Worm (Caenorhabditis elegans): Measurements from ENCODE around the gene F58F9.3.

ce11 chrIV:6219429-6219828 is 13.6 kb upstream of the F58F9.3 start, which contains the start of gene C49A9.4:
- peak; percentile 6 for TF ChIP-seq hlh-11 (tag; optimal IDR thresholded peaks at IDR 0.05)
- no peak for TF ChIP-seq snpc-1.2 (GFP tag; IDR thresholded peaks at IDR 0.05)
- TF ChIP-seq nhr-28 (tag; optimal IDR thresholded peaks at IDR 0.05) = no peak
- no peak for TF ChIP-seq ZK546.5 (tag; optimal IDR thresholded peaks at IDR 0.05)
- no peak for TF ChIP-seq nhr-77 (tag; optimal IDR thresholded peaks at IDR 0.05)
- TF ChIP-seq php-3 (GFP tag; IDR thresholded peaks at IDR 0.05) = no peak

Measured in whole organism, L4 larva.